Fruit fly (Drosophila melanogaster) whole organism, embryonic: Measurements from ENCODE around the gene Ac13E.

Source experiments
- CG11085 ChIP-seq: fragments of 200-800 bp; sonication (Bioruptor generic); IDR thresholded peaks from 2 replicates; pipeline ENCODE4 v1.3.6; 2022; ENCODE audit warnings: missing biosample characterization, missing genetic modification characterization
- CG15269 ChIP-seq: fragments of 200-800 bp; sonication (Bioruptor generic); optimal IDR thresholded peaks from 2 replicates; lab custom pipeline; 2018; ENCODE audit warnings: missing biosample characterization, mild to moderate bottlenecking, missing genetic modification characterization, moderate library complexity
- CG1602 ChIP-seq: fragments of 200-800 bp; sonication (Bioruptor generic); optimal IDR thresholded peaks from 3 replicates; lab custom pipeline; 2016; ENCODE audit warnings: missing biosample characterization, missing genetic modification characterization
- CG3065 ChIP-seq: fragments of 200-800 bp; sonication (Bioruptor generic); optimal IDR thresholded peaks from 2 replicates; lab custom pipeline; 2016; ENCODE audit warnings: missing biosample characterization, missing genetic modification characterization
- CG4854 ChIP-seq: fragments of 200-800 bp; sonication (Bioruptor generic); optimal IDR thresholded peaks from 2 replicates; lab custom pipeline; 2016; ENCODE audit warnings: missing biosample characterization, missing genetic modification characterization, inconsistent platforms
- CG6254 ChIP-seq: fragments of 200-800 bp; sonication (Bioruptor generic); optimal IDR thresholded peaks from 3 replicates; lab custom pipeline; 2017; ENCODE audit warnings: mild to moderate bottlenecking, missing biosample characterization, missing genetic modification reagents, missing genetic modification characterization
- NC2α ChIP-seq: fragments of 200-800 bp; sonication (Bioruptor generic); optimal IDR thresholded peaks from 2 replicates; lab custom pipeline; 2016; ENCODE audit warnings: missing biosample characterization, missing genetic modification characterization
- Rx ChIP-seq: fragments of 200-800 bp; sonication (Bioruptor generic); IDR thresholded peaks from 2 replicates; pipeline ENCODE4 v1.3.6; 2022; ENCODE audit warnings: missing biosample characterization, missing genetic modification characterization

DNA sequence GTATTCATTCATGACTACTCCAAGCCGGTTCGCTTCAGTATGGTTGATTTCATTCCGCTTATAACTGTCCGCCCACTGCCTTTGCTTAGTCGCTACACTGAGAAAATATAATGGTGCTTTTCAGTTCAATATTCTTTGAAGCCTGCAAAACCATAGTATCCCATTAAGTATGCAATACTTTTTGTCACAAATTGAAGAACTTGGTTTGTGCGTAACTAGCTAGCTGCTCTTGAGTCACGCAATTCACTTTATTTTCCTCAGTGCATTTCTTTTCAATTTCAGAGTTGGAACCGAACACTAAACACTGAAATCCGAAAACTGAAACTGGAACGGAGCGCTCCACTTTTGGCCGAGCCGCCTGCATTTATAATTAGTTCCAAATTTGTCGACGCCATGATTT, 45.6 kb upstream of the Ac13E start:
- TF ChIP-seq Rx (peak; percentile 52; the same call in 1 of the 2 replicates), CG15269 (tag; lab: Kevin White, UChicago) (peak; percentile 74), CG6254 (GFP tag; lab: Kevin White, UChicago) (no peak), NC2α (GFP tag; lab: Kevin White, UChicago) (no peak), CG1602 (peak; percentile 44), CG4854 (GFP tag; lab: Kevin White, UChicago) (peak; percentile 37), CG3065 (no peak), CG11085 (GFP tag; lab: Robert Waterston, UW) (no peak)
